Fruit fly (Drosophila melanogaster) whole organism, embryonic: ENCODE measurements around the gene kay.

ENCODE experiments used
- CG11504 ChIP-seq: fragments of 200-800 bp; sonication (Bioruptor generic); optimal IDR thresholded peaks from 3 replicates; lab custom pipeline; 2019; ENCODE audit warnings: missing biosample characterization, mild to moderate bottlenecking, missing genetic modification characterization, moderate library complexity
- CG11560 ChIP-seq: fragments of 200-800 bp; sonication (Bioruptor generic); IDR thresholded peaks from 3 replicates; pipeline ENCODE4 v1.3.6; 2022; ENCODE audit warnings: missing biosample characterization, missing genetic modification characterization
- CG12299 ChIP-seq: fragments of 200-800 bp; sonication (Bioruptor generic); optimal IDR thresholded peaks from 2 replicates; lab custom pipeline; 2018; ENCODE audit warnings: missing biosample characterization, mild to moderate bottlenecking, missing genetic modification characterization
- CG15479 ChIP-seq: fragments of 200-800 bp; sonication (Bioruptor generic); optimal IDR thresholded peaks from 3 replicates; lab custom pipeline; 2019; ENCODE audit warnings: missing biosample characterization, mild to moderate bottlenecking, missing genetic modification characterization, moderate library complexity
- CG17802 ChIP-seq: fragments of 200-800 bp; sonication (Bioruptor generic); optimal IDR thresholded peaks from 2 replicates; lab custom pipeline; 2018; ENCODE audit warnings: missing biosample characterization, mild to moderate bottlenecking, missing genetic modification characterization, moderate library complexity
- CG2199 ChIP-seq: fragments of 200-800 bp; sonication (Bioruptor generic); IDR thresholded peaks from 3 replicates; pipeline ENCODE4 v1.3.6; 2022; ENCODE audit warnings: missing biosample characterization, missing genetic modification characterization
- CG3065 ChIP-seq: fragments of 200-800 bp; sonication (Bioruptor generic); optimal IDR thresholded peaks from 2 replicates; lab custom pipeline; 2016; ENCODE audit warnings: missing biosample characterization, missing genetic modification characterization
- CG33557 ChIP-seq: fragments of 200-800 bp; sonication (Bioruptor generic); optimal IDR thresholded peaks from 2 replicates; lab custom pipeline; 2019; ENCODE audit warnings: missing biosample characterization, mild to moderate bottlenecking, missing genetic modification characterization, moderate library complexity
- CG3407 ChIP-seq: fragments of 200-800 bp; sonication (Bioruptor generic); optimal IDR thresholded peaks from 2 replicates; lab custom pipeline; 2018; ENCODE audit warnings: missing biosample characterization, mild to moderate bottlenecking, missing genetic modification characterization
- CG4282 ChIP-seq: fragments of 200-800 bp; sonication (Bioruptor generic); optimal IDR thresholded peaks from 2 replicates; lab custom pipeline; 2016; ENCODE audit warnings: missing biosample characterization, missing genetic modification characterization
- CG4328 ChIP-seq: fragments of 200-800 bp; sonication (Bioruptor generic); optimal IDR thresholded peaks from 3 replicates; lab custom pipeline; 2017; ENCODE audit warnings: missing biosample characterization, missing genetic modification reagents, missing genetic modification characterization
- CG5180 ChIP-seq: fragments of 200-800 bp; sonication (Bioruptor generic); optimal IDR thresholded peaks from 3 replicates; lab custom pipeline; 2017; ENCODE audit warnings: missing biosample characterization, missing genetic modification characterization, mild to moderate bottlenecking, moderate library complexity, missing genetic modification reagents
- CG6683 ChIP-seq: fragments of 200-800 bp; sonication (Bioruptor generic); optimal IDR thresholded peaks from 2 replicates; lab custom pipeline; 2017; ENCODE audit warnings: missing biosample characterization, mild to moderate bottlenecking, missing genetic modification characterization, missing genetic modification reagents
- CG6854 ChIP-seq: fragments of 200-800 bp; sonication (Bioruptor generic); optimal IDR thresholded peaks from 3 replicates; lab custom pipeline; 2017; ENCODE audit warnings: missing biosample characterization, mild to moderate bottlenecking, missing genetic modification characterization
- CG9437 ChIP-seq: fragments of 200-800 bp; sonication (Bioruptor generic); optimal IDR thresholded peaks from 2 replicates; lab custom pipeline; 2018; ENCODE audit warnings: missing biosample characterization, mild to moderate bottlenecking, missing genetic modification characterization
- D ChIP-seq, 2 experiments: fragments of 200-800 bp in 1 of 2; fragments of >200 bp in 1 of 2; sonication (Bioruptor generic) in 1 of 2; optimal IDR thresholded peaks; 2 replicates in 1 of 2; 3 replicates in 1 of 2; lab custom pipeline; 2017; ENCODE audit warnings: mild to moderate bottlenecking in 1 of 2, missing biosample characterization in 1 of 2, missing genetic modification characterization in 1 of 2, missing genetic modification reagents in 1 of 2
- D19A ChIP-seq: fragments of 200-800 bp; optimal IDR thresholded peaks from 3 replicates; lab custom pipeline; 2019; ENCODE audit warnings: missing biosample characterization, mild to moderate bottlenecking, missing genetic modification characterization, moderate library complexity
- Dek ChIP-seq: fragments of 200-800 bp; sonication (Bioruptor generic); optimal IDR thresholded peaks from 3 replicates; lab custom pipeline; 2019; ENCODE audit warnings: missing biosample characterization, mild to moderate bottlenecking, missing genetic modification characterization, moderate library complexity
- Doc3 ChIP-seq: fragments of 200-800 bp; sonication (Bioruptor generic); IDR thresholded peaks from 3 replicates; pipeline ENCODE4 v1.3.6; 2022; ENCODE audit warnings: missing biosample characterization, missing genetic modification characterization; ENCODE audit not compliant: partially characterized antibody
- Drgx ChIP-seq: fragments of 200-800 bp; sonication (Bioruptor generic); IDR thresholded peaks from 2 replicates; pipeline ENCODE4 v1.3.6; 2022; ENCODE audit warnings: missing biosample characterization, missing genetic modification characterization
- E2f2 ChIP-seq: fragments of 200-800 bp; sonication (Bioruptor generic); IDR thresholded peaks from 2 replicates; pipeline ENCODE4 v1.3.6; 2022; ENCODE audit warnings: missing biosample characterization, missing genetic modification characterization
- HLHmδ ChIP-seq: fragments of 200-800 bp; sonication (Bioruptor generic); optimal IDR thresholded peaks from 2 replicates; lab custom pipeline; 2018; ENCODE audit warnings: missing biosample characterization, mild to moderate bottlenecking, missing genetic modification characterization, moderate library complexity
- Jarid2 ChIP-seq: fragments of 200-800 bp; sonication (Bioruptor generic); optimal IDR thresholded peaks from 3 replicates; lab custom pipeline; 2017; ENCODE audit warnings: mild to moderate bottlenecking, missing biosample characterization, missing genetic modification reagents, missing genetic modification characterization
- Med ChIP-seq: fragments of 200-800 bp; sonication (Bioruptor generic); peaks from one replicate; lab custom pipeline; 2016; ENCODE audit warnings: missing biosample characterization, missing genetic modification characterization, mild to moderate bottlenecking, inconsistent platforms, moderate library complexity
- Side ChIP-seq: fragments of 200-800 bp; sonication (Bioruptor generic); optimal IDR thresholded peaks from 2 replicates; lab custom pipeline; 2016; ENCODE audit warnings: missing biosample characterization, missing genetic modification characterization
- Stat92E ChIP-seq, 3 experiments: fragments of >200 bp in 2 of 3; fragments of 200-800 bp in 1 of 3; sonication (Bioruptor generic) in 1 of 3; optimal IDR thresholded peaks; 2 replicates each; lab custom pipeline; 2017 to 2019; ENCODE audit warnings: missing biosample characterization in 3 of 3, missing genetic modification characterization in 3 of 3, mild to moderate bottlenecking in 1 of 3, moderate library complexity in 1 of 3
- Usf ChIP-seq: fragments of 200-800 bp; sonication (Bioruptor generic); optimal IDR thresholded peaks from 2 replicates; lab custom pipeline; 2017; ENCODE audit warnings: missing genotype, missing biosample characterization, missing genetic modification characterization
- abd-A ChIP-seq: fragments of 200-800 bp; sonication (Bioruptor generic); optimal IDR thresholded peaks from 3 replicates; lab custom pipeline; 2019; ENCODE audit warnings: missing biosample characterization, mild to moderate bottlenecking, missing genetic modification characterization, moderate library complexity
- ara ChIP-seq: fragments of 200-800 bp; sonication (Bioruptor generic); IDR thresholded peaks from 2 replicates; pipeline ENCODE4 v1.3.6; 2022; ENCODE audit warnings: missing biosample characterization, missing genetic modification characterization
- ash1 ChIP-seq: fragments of 200-800 bp; sonication (Bioruptor generic); optimal IDR thresholded peaks from 2 replicates; lab custom pipeline; 2018; ENCODE audit warnings: missing biosample characterization, mild to moderate bottlenecking, missing genetic modification characterization
- chif ChIP-seq, 2 experiments: fragments of 200-800 bp; sonication (Bioruptor generic); optimal IDR thresholded peaks; 3 replicates each; lab custom pipeline; 2016; ENCODE audit warnings: missing biosample characterization in 2 of 2, missing genetic modification characterization in 2 of 2
- chm ChIP-seq: fragments of 200-800 bp; sonication (Bioruptor generic); IDR thresholded peaks from 2 replicates; pipeline ENCODE4 v1.3.6; 2022; ENCODE audit warnings: missing biosample characterization, missing genetic modification characterization
- crp ChIP-seq, 2 experiments: fragments of 200-800 bp; sonication (Bioruptor generic); optimal IDR thresholded peaks; 2 replicates in 1 of 2; 3 replicates in 1 of 2; lab custom pipeline; 2017; ENCODE audit warnings: missing biosample characterization in 2 of 2, missing genetic modification characterization in 2 of 2, mild to moderate bottlenecking in 1 of 2, moderate library complexity in 1 of 2
- dmrt11E ChIP-seq: fragments of 200-800 bp; sonication (Bioruptor generic); optimal IDR thresholded peaks from 3 replicates; lab custom pipeline; 2018; ENCODE audit warnings: missing biosample characterization, mild to moderate bottlenecking, missing genetic modification characterization, moderate library complexity
- en ChIP-seq: fragments of 200-800 bp; sonication (Bioruptor generic); optimal IDR thresholded peaks from 2 replicates; lab custom pipeline; 2016; ENCODE audit warnings: missing biosample characterization, missing genetic modification characterization
- fd64A ChIP-seq: fragments of 200-800 bp; sonication (Bioruptor generic); optimal IDR thresholded peaks from 3 replicates; lab custom pipeline; 2018; ENCODE audit warnings: missing biosample characterization, mild to moderate bottlenecking, missing genetic modification characterization
- ham ChIP-seq: fragments of 200-800 bp; sonication (Bioruptor generic); IDR thresholded peaks from 2 replicates; pipeline ENCODE4 v1.3.6; 2022; ENCODE audit warnings: missing biosample characterization, missing genetic modification characterization
- insv ChIP-seq, 2 experiments: fragments of 200-800 bp; sonication (Bioruptor generic); optimal IDR thresholded peaks; 3 replicates each; lab custom pipeline; 2016 to 2018; ENCODE audit warnings: missing biosample characterization in 2 of 2, missing genetic modification characterization in 2 of 2
- knrl ChIP-seq: fragments of 200-800 bp; sonication (Bioruptor generic); IDR thresholded peaks from 3 replicates; pipeline ENCODE4 v1.3.6; 2022; ENCODE audit warnings: missing biosample characterization, missing genetic modification characterization; ENCODE audit not compliant: partially characterized antibody
- nerfin-1 ChIP-seq: fragments of 200-800 bp; sonication (Bioruptor generic); optimal IDR thresholded peaks from 3 replicates; lab custom pipeline; 2019; ENCODE audit warnings: missing biosample characterization, mild to moderate bottlenecking, missing genetic modification characterization, moderate library complexity
- odd ChIP-seq: fragments of 200-800 bp; sonication (Bioruptor generic); optimal IDR thresholded peaks from 2 replicates; lab custom pipeline; 2017; ENCODE audit warnings: missing biosample characterization, mild to moderate bottlenecking, missing genetic modification characterization
- otp ChIP-seq: fragments of 200-800 bp; sonication (Bioruptor generic); IDR thresholded peaks from 3 replicates; pipeline ENCODE4, ENCODE4 v1.3.6; 2022; ENCODE audit warnings: missing biosample characterization, missing genetic modification characterization
- pfk ChIP-seq: fragments of 200-800 bp; sonication (Bioruptor generic); optimal IDR thresholded peaks from 2 replicates; lab custom pipeline; 2018; ENCODE audit warnings: missing biosample characterization, mild to moderate bottlenecking, missing genetic modification characterization, moderate library complexity
- pum ChIP-seq: fragments of 200-800 bp; sonication (Bioruptor generic); optimal IDR thresholded peaks from 2 replicates; lab custom pipeline; 2016; ENCODE audit warnings: missing biosample characterization, missing genetic modification characterization
- sd ChIP-seq: fragments of 200-800 bp; sonication (Bioruptor generic); optimal IDR thresholded peaks from 3 replicates; lab custom pipeline; 2018; ENCODE audit warnings: missing biosample characterization, mild to moderate bottlenecking, missing genetic modification characterization, moderate library complexity
- sens-2 ChIP-seq: fragments of 200-800 bp; sonication (Bioruptor generic); IDR thresholded peaks from 2 replicates; pipeline ENCODE4 v1.3.6; 2022; ENCODE audit warnings: missing biosample characterization, missing genetic modification characterization
- sima ChIP-seq: fragments of 200-800 bp; sonication (Bioruptor generic); optimal IDR thresholded peaks from 2 replicates; lab custom pipeline; 2016; ENCODE audit warnings: missing biosample characterization, missing genetic modification characterization
- slou ChIP-seq: fragments of 200-800 bp; sonication (Bioruptor generic); optimal IDR thresholded peaks from 3 replicates; lab custom pipeline; 2016; ENCODE audit warnings: missing biosample characterization, missing genetic modification characterization
- tll ChIP-seq, 2 experiments: fragments of 200-800 bp in 1 of 2; fragments of >200 bp in 1 of 2; sonication (Bioruptor generic) in 1 of 2; optimal IDR thresholded peaks; 2 replicates each; lab custom pipeline; 2017 to 2019; ENCODE audit warnings: missing biosample characterization in 2 of 2, missing genetic modification characterization in 2 of 2, mild to moderate bottlenecking in 1 of 2, moderate library complexity in 1 of 2

kay gene

dm6 chr3R:29830925-29831324 is 65.1 kb downstream of the kay start (continued):
- TF ChIP-seq pum (no peak), CG11560 (tag; lab: Robert Waterston, UW) (no peak), D19A (tag; lab: Kevin White, UChicago) (peak; percentile 46), fd64A (GFP tag; lab: Kevin White, UChicago) (peak; percentile 87), nerfin-1 (tag; lab: Kevin White, UChicago) (peak; percentile 80), dmrt11E (peak; percentile 18), CG4328 (GFP tag; lab: Kevin White, UChicago) (peak; percentile 33), E2f2 (no peak), CG9437 (no peak), HLHmδ (GFP tag; lab: Kevin White, UChicago) (peak; percentile 54), abd-A (tag; lab: Kevin White, UChicago) (no peak), D (optimal IDR thresholded peaks at IDR 0.05; lab: Kevin White, UChicago) (no peak), D (GFP tag; optimal IDR thresholded peaks at IDR 0.05; lab: Kevin White, UChicago) (peak; percentile 64), Jarid2 (GFP tag; lab: Kevin White, UChicago) (peak; percentile 15), CG4282 (GFP tag; lab: Kevin White, UChicago) (no peak), Side (GFP tag; lab: Kevin White, UChicago) (peak; percentile 16), tll (GFP tag; optimal IDR thresholded peaks at IDR 0.05; lab: Kevin White, UChicago) (no peak), chm (GFP tag; lab: Robert Waterston, UW) (no peak), CG3407 (peak; percentile 17), CG2199 (no peak), sens-2 (GFP tag; lab: Robert Waterston, UW) (no peak), slou (GFP tag; lab: Kevin White, UChicago) (no peak), CG5180 (GFP tag; lab: Kevin White, UChicago) (peak; percentile 39), odd (GFP tag; lab: Kevin White, UChicago) (no peak), CG6683 (GFP tag; lab: Kevin White, UChicago) (no peak), sd (tag; lab: Kevin White, UChicago) (no peak), Doc3 (no peak), Med (GFP tag; lab: Kevin White, UChicago) (peak; percentile 73), pfk (GFP tag; lab: Kevin White, UChicago) (peak; percentile 46), otp (GFP tag; lab: Robert Waterston, UW) (0 out of 3 replicates have a peak, but pooled peaks have one; percentile 35), sima (GFP tag; lab: Kevin White, UChicago) (no peak), CG6854 (GFP tag; lab: Kevin White, UChicago) (peak; percentile 2), CG17802 (tag; lab: Kevin White, UChicago) (no peak), crp (GFP tag; optimal IDR thresholded peaks at IDR 0.05; lab: Kevin White, UChicago) (no peak), CG11504 (tag; lab: Kevin White, UChicago) (no peak), CG33557 (GFP tag; lab: Kevin White, UChicago) (no peak), CG15479 (GFP tag; lab: Kevin White, UChicago) (peak; percentile 55), chif (GFP tag; optimal IDR thresholded peaks at IDR 0.05; lab: Kevin White, UChicago) (peak in 1 of 2 experiments; percentile 16), Drgx (GFP tag; lab: Robert Waterston, UW) (no peak), Stat92E (GFP tag; optimal IDR thresholded peaks at IDR 0.05; lab: Kevin White, UChicago) (peak in 1 of 3 experiments; percentile 29), CG3065 (no peak), CG12299 (tag; lab: Kevin White, UChicago) (peak; percentile 14), ham (no peak), ash1 (GFP tag; lab: Kevin White, UChicago) (no peak), en (no peak), insv (GFP tag; optimal IDR thresholded peaks at IDR 0.05; lab: Kevin White, UChicago) (no peak), Usf (GFP tag; lab: Kevin White, UChicago) (no peak), Dek (no peak), knrl (GFP tag; lab: Robert Waterston, UW) (no peak), ara (GFP tag; lab: Robert Waterston, UW) (peak; percentile 42; the same call in 1 of the 2 replicates)
